Worm (Caenorhabditis elegans): Measurements from ENCODE around the gene M60.6.

DNA sequence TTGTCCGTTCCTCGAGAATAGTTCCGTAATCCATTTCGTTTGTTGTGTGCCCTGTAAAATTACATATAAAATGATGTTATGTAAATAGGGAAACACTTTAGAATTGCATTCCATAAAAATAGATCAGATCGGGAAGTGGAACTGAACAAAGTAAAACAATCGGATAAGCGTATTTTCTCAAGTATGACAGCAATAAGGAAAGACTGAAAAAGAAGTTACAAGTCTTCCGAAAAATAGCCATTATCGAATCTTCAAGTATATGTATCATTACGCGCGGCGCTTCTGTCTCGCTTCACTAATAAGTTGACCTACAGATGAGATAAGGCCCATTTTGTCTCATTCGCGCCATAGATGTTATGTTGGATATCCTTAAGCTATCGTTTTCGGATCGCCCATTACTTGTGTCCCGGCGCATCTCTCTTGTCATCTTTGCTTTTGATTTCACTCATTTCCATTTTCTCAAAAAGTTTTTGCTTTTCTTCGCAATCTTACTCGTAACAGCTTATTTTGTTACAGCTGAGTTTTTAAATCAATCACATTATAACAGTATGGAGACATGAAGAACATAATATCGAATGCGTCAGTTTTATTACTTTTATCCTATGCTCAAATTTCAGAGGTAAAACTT is 33.0 kb upstream of the M60.6 start, which contains the start of the genes fis-2 and F13B9.2:
- TF ChIP-seq lin-13 (GFP tag; optimal IDR thresholded peaks at IDR 0.05) (no peak), nhr-21 (tag; optimal IDR thresholded peaks at IDR 0.05) (no peak), snpc-4 (tag; optimal IDR thresholded peaks at IDR 0.05) (no peak), ama-1 (optimal IDR thresholded peaks at IDR 0.05) (no peak), elt-1 (tag; optimal IDR thresholded peaks at IDR 0.05) (no peak), egl-27 (tag; optimal IDR thresholded peaks at IDR 0.05) (no peak), lin-39 (tag; optimal IDR thresholded peaks at IDR 0.05) (no peak), lsy-2 (tag; optimal IDR thresholded peaks at IDR 0.05) (no peak), nhr-129 (tag; optimal IDR thresholded peaks at IDR 0.05) (no peak)

All from whole organism, L2 larva.